Worm (Caenorhabditis elegans) whole organism, young adult: Measurements from ENCODE around the gene K01D12.5.

Source experiments
- F23B12.7 ChIP-seq: sonication (generic microtip); optimal IDR thresholded peaks from 2 replicates; lab custom pipeline; 2017; ENCODE audit warnings: missing genetic modification characterization, mild to moderate bottlenecking, missing compliant biosample characterization, antibody characterized with exemption, moderate library complexity; ENCODE audit not compliant: insufficient read depth
- F57A8.1 ChIP-seq: fragments of 200-800 bp; sonication (Bioruptor generic); optimal IDR thresholded peaks from 2 replicates; lab custom pipeline; 2018; ENCODE audit warnings: mild to moderate bottlenecking, missing genetic modification characterization, moderate library complexity, missing compliant biosample characterization
- Y53G8AR.9 ChIP-seq: fragments of 200-800 bp; sonication (Bioruptor generic); conservative IDR thresholded peaks from 2 replicates; pipeline ENCODE4 v1.3.6; 2022; ENCODE audit warnings: missing genetic modification reagents, missing genetic modification characterization, missing compliant biosample characterization
- efl-1 ChIP-seq: fragments of 150-350 bp; optimal IDR thresholded peaks from 2 replicates; lab custom pipeline; 2014; ENCODE audit warnings: missing biosample characterization, missing genetic modification reagents, missing genetic modification characterization
- egl-18 ChIP-seq: fragments of 200-800 bp; sonication (Bioruptor generic); IDR thresholded peaks from 2 replicates; pipeline ENCODE4 v1.3.6; 2022; ENCODE audit warnings: missing genetic modification reagents, missing genetic modification characterization, missing compliant biosample characterization
- egl-44 ChIP-seq: fragments of 200-800 bp; sonication (Bioruptor generic); IDR thresholded peaks from 2 replicates; pipeline ENCODE4 v1.3.6; 2022; ENCODE audit warnings: missing genetic modification reagents, missing genetic modification characterization, missing compliant biosample characterization
- hrde-1 ChIP-seq: sonication (generic microtip); optimal IDR thresholded peaks from 2 replicates; lab custom pipeline; 2016; ENCODE audit warnings: missing genetic modification characterization, mild to moderate bottlenecking, missing compliant biosample characterization, moderate library complexity, missing genotype, missing genetic modification reagents, borderline replicate concordance
- lsy-27 ChIP-seq: sonication (generic microtip); optimal IDR thresholded peaks from 2 replicates; lab custom pipeline; 2017; ENCODE audit warnings: missing genetic modification characterization, mild to moderate bottlenecking, missing compliant biosample characterization, antibody characterized with exemption, missing genotype, borderline replicate concordance; ENCODE audit not compliant: insufficient read depth
- madf-8 ChIP-seq: fragments of 200-800 bp; sonication (Bioruptor generic); conservative IDR thresholded peaks from 2 replicates; pipeline ENCODE4 v1.3.6; 2022; ENCODE audit warnings: missing genetic modification reagents, missing genetic modification characterization, missing compliant biosample characterization
- nfya-1 ChIP-seq: sonication (generic microtip); optimal IDR thresholded peaks from 2 replicates; lab custom pipeline; 2017; ENCODE audit warnings: antibody characterized with exemption, missing compliant biosample characterization, missing genetic modification characterization, borderline replicate concordance; ENCODE audit not compliant: insufficient read depth
- nfyb-1 ChIP-seq: fragments of 200-800 bp; sonication (Bioruptor generic); IDR thresholded peaks from 2 replicates; pipeline ENCODE4 v1.3.6; 2022; ENCODE audit warnings: missing genetic modification reagents, missing genetic modification characterization, missing compliant biosample characterization
- snpc-4 ChIP-seq, 5 experiments: fragments of 150-350 bp in 1 of 5; sonication (generic microtip) in 4 of 5; optimal IDR thresholded peaks; 2 replicates each; lab custom pipeline; 2014 to 2018; ENCODE audit warnings: missing genetic modification characterization in 5 of 5, missing biosample characterization in 3 of 5, antibody characterized with exemption in 2 of 5, mild to moderate bottlenecking in 2 of 5, missing compliant biosample characterization in 2 of 5, missing genotype in 2 of 5, moderate library complexity in 2 of 5, missing genetic modification reagents in 1 of 5

DNA sequence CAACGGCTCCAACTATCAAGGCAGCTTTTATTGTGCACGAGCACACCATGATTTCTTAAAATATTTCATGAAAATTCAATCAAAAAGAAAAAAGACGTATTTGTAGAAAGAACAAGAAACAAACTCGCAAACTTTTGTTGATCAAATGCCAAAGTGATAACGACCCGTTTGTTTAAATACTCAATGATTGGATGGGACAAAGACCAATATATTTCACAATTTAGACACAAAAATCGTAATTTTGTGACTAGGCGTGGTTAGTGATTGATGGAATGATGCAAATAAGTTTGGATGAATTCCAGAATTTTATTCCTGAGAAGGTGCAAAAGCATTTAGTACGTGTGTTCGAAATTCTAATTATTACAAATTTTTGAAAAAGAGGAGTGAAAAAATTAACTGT is 18.0 kb downstream of the K01D12.5 start, which contains the start of gene cdr-2:
- no peak for TF ChIP-seq hrde-1 (tag; lab: Kevin White, UChicago)
- no peak for TF ChIP-seq egl-18
- no peak for TF ChIP-seq egl-44 (GFP tag; lab: Robert Waterston, UW)
- TF ChIP-seq Y53G8AR.9 (GFP tag; lab: Robert Waterston, UW) = no peak
- no peak for TF ChIP-seq F23B12.7 (tag; lab: Kevin White, UChicago)
- no peak for TF ChIP-seq nfyb-1 (GFP tag; lab: Robert Waterston, UW)
- no peak for TF ChIP-seq nfya-1 (tag; lab: Kevin White, UChicago)
- no peak for TF ChIP-seq F57A8.1
- TF ChIP-seq efl-1 (GFP tag; lab: Kevin White, UChicago) = no peak
- TF ChIP-seq lsy-27 (tag; lab: Kevin White, UChicago) = no peak
- no peak for TF ChIP-seq madf-8 (GFP tag; lab: Robert Waterston, UW)
- TF ChIP-seq snpc-4 (GFP tag; optimal IDR thresholded peaks at IDR 0.05; lab: Kevin White, UChicago) = no peak
- TF ChIP-seq snpc-4 (tag; optimal IDR thresholded peaks at IDR 0.05; lab: Kevin White, UChicago) = no peak
